Worm (Caenorhabditis elegans) whole organism, L1 larva: ENCODE data around the gene F38A1.15.

ENCODE experiments used
- C04F5.9 ChIP-seq: sonication (generic microtip); optimal IDR thresholded peaks from 2 replicates; lab custom pipeline; 2016; ENCODE audit warnings: missing genetic modification characterization, missing compliant biosample characterization
- C16A3.4 ChIP-seq: fragments of 150-350 bp; optimal IDR thresholded peaks from 2 replicates; lab custom pipeline; 2014; ENCODE audit warnings: missing biosample characterization, missing genetic modification characterization
- aha-1 ChIP-seq: fragments of 150-350 bp; optimal IDR thresholded peaks from 2 replicates; lab custom pipeline; 2014; ENCODE audit warnings: missing biosample characterization, missing genetic modification characterization
- aly-2 ChIP-seq: fragments of 150-350 bp; optimal IDR thresholded peaks from 2 replicates; lab custom pipeline; 2014; ENCODE audit warnings: missing biosample characterization, missing genetic modification characterization
- ceh-82 ChIP-seq, 3 experiments: fragments of 150-350 bp in 1 of 3; sonication (generic microtip) in 2 of 3; optimal IDR thresholded peaks; 2 replicates each; lab custom pipeline; 2014 to 2017; ENCODE audit warnings: missing biosample characterization in 3 of 3, missing genetic modification characterization in 3 of 3
- ces-1 ChIP-seq: fragments of 150-350 bp; optimal IDR thresholded peaks from 2 replicates; lab custom pipeline; 2014; ENCODE audit warnings: missing biosample characterization, missing genetic modification reagents, missing genetic modification characterization
- elt-2 ChIP-seq: sonication (generic microtip); optimal IDR thresholded peaks from 2 replicates; lab custom pipeline; 2016; ENCODE audit warnings: missing genetic modification characterization, mild to moderate bottlenecking, inconsistent platforms, missing compliant biosample characterization, missing genetic modification reagents
- nhr-12 ChIP-seq: sonication (generic microtip); optimal IDR thresholded peaks from 2 replicates; lab custom pipeline; 2017; ENCODE audit warnings: missing biosample characterization, missing genetic modification characterization
- nhr-77 ChIP-seq: fragments of 150-350 bp; optimal IDR thresholded peaks from 2 replicates; lab custom pipeline; 2014; ENCODE audit warnings: missing biosample characterization, missing genetic modification characterization
- unc-62 ChIP-seq: fragments of 150-350 bp; optimal IDR thresholded peaks from 2 replicates; lab custom pipeline; 2014; ENCODE audit warnings: missing biosample characterization, missing genetic modification reagents, missing genetic modification characterization

DNA sequence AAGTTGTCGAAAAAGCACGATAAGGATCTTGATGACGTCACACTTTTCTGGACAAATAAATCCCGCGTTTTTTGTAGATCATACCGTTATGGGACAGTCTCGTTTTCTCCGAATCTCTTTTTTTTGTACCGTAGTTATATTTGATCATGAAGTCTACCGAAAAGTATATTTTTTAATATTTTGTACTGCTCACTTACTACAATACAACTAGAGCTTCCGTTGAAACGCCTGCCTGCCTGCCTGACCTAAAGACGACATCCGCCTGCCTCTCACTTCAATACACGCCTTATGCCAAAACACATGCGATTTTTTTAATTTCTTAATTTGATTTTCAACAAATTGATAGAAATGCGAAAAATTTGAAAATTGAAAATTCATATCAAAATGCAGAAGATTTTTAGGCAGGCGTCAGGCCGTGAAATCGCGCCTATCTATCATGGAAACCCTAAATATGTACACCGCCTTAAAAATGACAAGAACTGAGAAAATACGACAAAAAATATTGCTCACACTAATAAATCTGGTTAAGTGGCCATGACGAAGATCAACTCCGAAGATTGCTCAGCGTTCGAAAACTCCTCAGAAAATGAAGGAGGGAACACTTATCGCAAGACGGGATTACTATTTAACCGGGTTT lies 17.5 kb downstream of the F38A1.15 start, which contains the start of gene W09G12.8:
- TF ChIP-seq C04F5.9 (tag; lab: Kevin White, UChicago) (no peak), nhr-12 (no peak), C16A3.4 (tag; lab: Kevin White, UChicago) (no peak), nhr-77 (no peak), ces-1 (GFP tag; lab: Kevin White, UChicago) (no peak), unc-62 (GFP tag; lab: Kevin White, UChicago) (no peak), aly-2 (tag; lab: Kevin White, UChicago) (no peak), elt-2 (tag; lab: Kevin White, UChicago) (no peak), ceh-82 (tag; optimal IDR thresholded peaks at IDR 0.05; lab: Kevin White, UChicago) (no peak), aha-1 (tag; lab: Kevin White, UChicago) (no peak)
